Worm (Caenorhabditis elegans): ENCODE results near the gene F19C6.5.

- TF ChIP-seq elt-2 (tag; optimal IDR thresholded peaks at IDR 0.05) (no peak), pax-1 (tag; optimal IDR thresholded peaks at IDR 0.05) (no peak), hlh-30 (tag; optimal IDR thresholded peaks at IDR 0.05; ENCODE audit: insufficient read depth) (no peak), pha-4 (tag; optimal IDR thresholded peaks at IDR 0.05) (no peak), ceh-45 (GFP tag; IDR thresholded peaks at IDR 0.05) (no peak), ama-1 (optimal IDR thresholded peaks at IDR 0.05) (no peak), ahr-1 (tag; optimal IDR thresholded peaks at IDR 0.05) (no peak)
Observed at ce11 chrX:9948528-9948927, 36.2 kb downstream of the F19C6.5 start.
